Worm (Caenorhabditis elegans) whole organism, L4 larva: Measurements from ENCODE around the gene srbc-61.

Experiments
- mdt-29 ChIP-seq: fragments of 200-800 bp; sonication (Bioruptor generic); IDR thresholded peaks from 2 replicates; pipeline ENCODE4 v1.3.6; 2022; ENCODE audit warnings: missing genetic modification reagents, missing genetic modification characterization, missing compliant biosample characterization
- php-3 ChIP-seq: fragments of 200-800 bp; sonication (Bioruptor generic); IDR thresholded peaks from 2 replicates; pipeline ENCODE4 v1.3.6; 2022; ENCODE audit warnings: missing genetic modification reagents, missing genetic modification characterization, missing compliant biosample characterization

DNA sequence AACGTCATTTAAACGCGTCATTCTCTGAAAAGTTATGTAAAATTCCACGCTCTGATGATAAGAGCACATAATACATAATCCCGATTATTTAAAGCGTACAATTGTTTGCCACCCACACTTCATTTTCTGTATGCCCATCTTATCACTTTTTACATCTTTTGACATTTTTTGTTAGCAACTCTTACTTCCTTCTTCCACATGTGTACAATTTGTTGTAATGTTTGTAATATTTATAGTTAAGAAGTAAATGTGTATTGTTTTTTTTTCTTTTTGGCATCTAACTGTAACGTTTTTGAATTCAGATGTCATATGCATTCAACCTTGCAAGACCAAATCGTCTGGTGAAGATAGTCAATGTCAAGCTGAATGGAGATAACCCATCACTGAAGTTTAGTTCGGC lies 44.1 kb downstream of the srbc-61 start, which contains the start of gene fbxa-136:
- no peak for TF ChIP-seq mdt-29 (GFP tag; lab: Robert Waterston, UW)
- no peak for TF ChIP-seq php-3 (GFP tag; lab: Robert Waterston, UW)
